Fruit fly (Drosophila melanogaster): ENCODE results near the gene Pss.

DNA sequence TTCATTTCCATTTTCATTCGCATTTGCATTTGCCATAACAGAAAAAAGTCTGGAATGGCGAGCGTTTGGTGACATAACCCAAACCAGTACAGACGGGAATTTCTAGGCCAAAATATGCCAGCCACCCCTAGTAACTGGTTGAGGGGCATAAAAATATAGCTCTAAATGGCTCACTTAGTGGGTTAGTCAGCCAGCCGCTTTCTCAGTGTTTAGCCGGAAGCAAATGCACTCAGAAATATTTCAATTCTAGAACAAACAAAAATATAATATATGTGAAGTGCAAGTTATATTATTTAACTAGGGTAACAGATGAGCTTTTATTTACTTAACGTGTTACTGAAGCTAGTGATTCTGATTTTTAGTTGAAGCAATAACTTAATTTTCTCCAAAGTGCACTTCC lies 10.9 kb upstream of the Pss start:
- TF ChIP-seq CG8478 (optimal IDR thresholded peaks at IDR 0.05), result no peak
- no peak for TF ChIP-seq psq (optimal IDR thresholded peaks at IDR 0.05)
- TF ChIP-seq Dll (optimal IDR thresholded peaks at IDR 0.05), result no peak
- no peak for TF ChIP-seq usp (GFP tag; optimal IDR thresholded peaks at IDR 0.05)

All from whole organism.